Worm (Caenorhabditis elegans): ENCODE data around the gene snf-12.

ce11 chrX:8997450-8998075 lies 31.7 kb upstream of the snf-12 start, which contains the start of gene C24A3.2:
- TF ChIP-seq F13C5.2 (tag; optimal IDR thresholded peaks at IDR 0.05): no peak
- TF ChIP-seq aly-1 (tag; optimal IDR thresholded peaks at IDR 0.05): no peak
- TF ChIP-seq ama-1 (optimal IDR thresholded peaks at IDR 0.05): no peak
- TF ChIP-seq tbx-11 (GFP tag; IDR thresholded peaks at IDR 0.05): no peak
- no peak for TF ChIP-seq hnd-1 (tag; optimal IDR thresholded peaks at IDR 0.05)
- no peak for TF ChIP-seq B0310.2 (tag; optimal IDR thresholded peaks at IDR 0.05)
- no peak for TF ChIP-seq scrt-1 (GFP tag; IDR thresholded peaks at IDR 0.05)
- TF ChIP-seq hmg-4 (GFP tag; optimal IDR thresholded peaks at IDR 0.05): no peak
- TF ChIP-seq hmbx-1 (tag; optimal IDR thresholded peaks at IDR 0.05): no peak
- no peak for TF ChIP-seq pes-1 (GFP tag; IDR thresholded peaks at IDR 0.05)
- TF ChIP-seq ceh-13 (GFP tag; optimal IDR thresholded peaks at IDR 0.05): no peak
